Fruit fly (Drosophila melanogaster) whole organism, embryonic: ENCODE results near the gene amos.

Experiments used
- Atf6 ChIP-seq: fragments of 200-800 bp; sonication (Bioruptor generic); IDR thresholded peaks from 2 replicates; pipeline ENCODE4 v1.3.6; 2022; ENCODE audit warnings: missing biosample characterization, missing genetic modification characterization
- Blimp-1 ChIP-seq: fragments of 200-800 bp; sonication (Bioruptor generic); optimal IDR thresholded peaks from 3 replicates; lab custom pipeline; 2018; ENCODE audit warnings: missing biosample characterization, missing genetic modification characterization, mild to moderate bottlenecking, moderate library complexity, missing genetic modification reagents
- CG10267 ChIP-seq: fragments of 200-800 bp; sonication (Bioruptor generic); optimal IDR thresholded peaks from 2 replicates; lab custom pipeline; 2018; ENCODE audit warnings: missing biosample characterization, mild to moderate bottlenecking, missing genetic modification characterization, moderate library complexity
- CG11504 ChIP-seq: fragments of 200-800 bp; sonication (Bioruptor generic); optimal IDR thresholded peaks from 3 replicates; lab custom pipeline; 2019; ENCODE audit warnings: missing biosample characterization, mild to moderate bottlenecking, missing genetic modification characterization, moderate library complexity
- CG13424 ChIP-seq: fragments of 200-800 bp; sonication (Bioruptor generic); optimal IDR thresholded peaks from 2 replicates; lab custom pipeline; 2019; ENCODE audit warnings: missing biosample characterization, mild to moderate bottlenecking, missing genetic modification characterization, moderate library complexity
- CG13775 ChIP-seq: fragments of 200-800 bp; sonication (Bioruptor generic); optimal IDR thresholded peaks from 3 replicates; lab custom pipeline; 2017; ENCODE audit warnings: missing biosample characterization, mild to moderate bottlenecking, missing genetic modification characterization
- CG14050 ChIP-seq: fragments of 200-800 bp; sonication (Bioruptor generic); IDR thresholded peaks from 3 replicates; pipeline ENCODE4 v1.3.6; 2022; ENCODE audit warnings: missing biosample characterization, missing genetic modification characterization
- CG15514 ChIP-seq: fragments of 200-800 bp; sonication (Bioruptor generic); optimal IDR thresholded peaks from 3 replicates; lab custom pipeline; 2017; ENCODE audit warnings: missing biosample characterization, missing genetic modification characterization, mild to moderate bottlenecking, moderate library complexity, missing genetic modification reagents
- CG18599 ChIP-seq: fragments of 200-800 bp; sonication (Bioruptor generic); optimal IDR thresholded peaks from 3 replicates; lab custom pipeline; 2017; ENCODE audit warnings: missing biosample characterization, missing genetic modification characterization, mild to moderate bottlenecking, moderate library complexity, missing genetic modification reagents
- CG2199 ChIP-seq: fragments of 200-800 bp; sonication (Bioruptor generic); IDR thresholded peaks from 3 replicates; pipeline ENCODE4 v1.3.6; 2022; ENCODE audit warnings: missing biosample characterization, missing genetic modification characterization
- CG2678 ChIP-seq: fragments of 200-800 bp; sonication (Bioruptor generic); optimal IDR thresholded peaks from 3 replicates; lab custom pipeline; 2019; ENCODE audit warnings: missing biosample characterization, mild to moderate bottlenecking, missing genetic modification characterization, moderate library complexity
- CG2712 ChIP-seq: fragments of 200-800 bp; optimal IDR thresholded peaks from 3 replicates; lab custom pipeline; 2019; ENCODE audit warnings: missing biosample characterization, mild to moderate bottlenecking, missing genetic modification characterization, moderate library complexity
- CG34422 ChIP-seq: fragments of 200-800 bp; sonication (Bioruptor generic); IDR thresholded peaks from 3 replicates; pipeline ENCODE4 v1.3.6; 2022; ENCODE audit warnings: missing biosample characterization, missing genetic modification characterization
- CG4282 ChIP-seq: fragments of 200-800 bp; sonication (Bioruptor generic); optimal IDR thresholded peaks from 2 replicates; lab custom pipeline; 2016; ENCODE audit warnings: missing biosample characterization, missing genetic modification characterization
- CG4424 ChIP-seq: fragments of 200-800 bp; sonication (Bioruptor generic); optimal IDR thresholded peaks from 3 replicates; lab custom pipeline; 2016; ENCODE audit warnings: missing biosample characterization, missing genetic modification characterization
- CG4707 ChIP-seq: fragments of 200-800 bp; sonication (Bioruptor generic); optimal IDR thresholded peaks from 2 replicates; lab custom pipeline; 2018; ENCODE audit warnings: missing biosample characterization, mild to moderate bottlenecking, missing genetic modification characterization, moderate library complexity
- CG6683 ChIP-seq: fragments of 200-800 bp; sonication (Bioruptor generic); optimal IDR thresholded peaks from 2 replicates; lab custom pipeline; 2017; ENCODE audit warnings: missing biosample characterization, mild to moderate bottlenecking, missing genetic modification characterization, missing genetic modification reagents
- CG6813 ChIP-seq: fragments of 200-800 bp; sonication (Bioruptor generic); optimal IDR thresholded peaks from 2 replicates; lab custom pipeline; 2017; ENCODE audit warnings: missing biosample characterization, missing genetic modification characterization, mild to moderate bottlenecking, moderate library complexity, missing genetic modification reagents
- CG7839 ChIP-seq: fragments of 200-800 bp; sonication (Bioruptor generic); optimal IDR thresholded peaks from 3 replicates; lab custom pipeline; 2018; ENCODE audit warnings: missing biosample characterization, mild to moderate bottlenecking, missing genetic modification characterization, moderate library complexity
- CG8924 ChIP-seq: fragments of 200-800 bp; optimal IDR thresholded peaks from 3 replicates; lab custom pipeline; 2019; ENCODE audit warnings: missing biosample characterization, mild to moderate bottlenecking, missing genetic modification characterization, moderate library complexity
- CG8944 ChIP-seq: fragments of 200-800 bp; sonication (Bioruptor generic); optimal IDR thresholded peaks from 3 replicates; lab custom pipeline; 2016; ENCODE audit warnings: missing biosample characterization, missing genetic modification characterization
- CG9727 ChIP-seq: fragments of 200-800 bp; sonication (Bioruptor generic); optimal IDR thresholded peaks from 3 replicates; lab custom pipeline; 2017; ENCODE audit warnings: missing biosample characterization, mild to moderate bottlenecking, missing genetic modification characterization
- CG9817 ChIP-seq: fragments of 200-800 bp; sonication (Bioruptor generic); optimal IDR thresholded peaks from 2 replicates; lab custom pipeline; 2018; ENCODE audit warnings: missing biosample characterization, mild to moderate bottlenecking, missing genetic modification characterization, moderate library complexity
- CTCF ChIP-seq: fragments of 200-800 bp; sonication (Bioruptor generic); optimal IDR thresholded peaks from 2 replicates; lab custom pipeline; 2017; ENCODE audit warnings: missing biosample characterization, mild to moderate bottlenecking, missing genetic modification characterization, moderate library complexity
- CoRest ChIP-seq: fragments of 200-800 bp; sonication (Bioruptor generic); optimal IDR thresholded peaks from 3 replicates; lab custom pipeline; 2018; ENCODE audit warnings: missing biosample characterization, mild to moderate bottlenecking, missing genetic modification characterization, moderate library complexity
- Ets65A ChIP-seq: fragments of 200-800 bp; sonication (Bioruptor generic); peaks from one replicate; lab custom pipeline; 2016; ENCODE audit warnings: missing biosample characterization, missing genetic modification characterization
- HHEX ChIP-seq: fragments of 200-800 bp; sonication (Bioruptor generic); optimal IDR thresholded peaks from 3 replicates; lab custom pipeline; 2017; ENCODE audit warnings: missing biosample characterization, mild to moderate bottlenecking, missing genetic modification characterization, missing genetic modification reagents
- HLH3B ChIP-seq: fragments of 200-800 bp; sonication (Bioruptor generic); IDR thresholded peaks from 2 replicates; pipeline ENCODE4 v1.3.6; 2022; ENCODE audit warnings: missing biosample characterization, missing genetic modification characterization
- HmgZ ChIP-seq: fragments of 200-800 bp; sonication (Bioruptor generic); optimal IDR thresholded peaks from 2 replicates; lab custom pipeline; 2018; ENCODE audit warnings: missing biosample characterization, mild to moderate bottlenecking, missing genetic modification characterization
- Hmx ChIP-seq: fragments of 200-800 bp; sonication (Bioruptor generic); optimal IDR thresholded peaks from 2 replicates; lab custom pipeline; 2016; ENCODE audit warnings: missing biosample characterization, missing genetic modification characterization
- Oli ChIP-seq: fragments of 200-800 bp; sonication (Bioruptor generic); optimal IDR thresholded peaks from 2 replicates; lab custom pipeline; 2018; ENCODE audit warnings: missing biosample characterization, mild to moderate bottlenecking, missing genetic modification characterization, moderate library complexity
- Pdp1 ChIP-seq, 2 experiments: fragments of 200-800 bp; sonication (Bioruptor generic); optimal IDR thresholded peaks; 3 replicates each; lab custom pipeline; 2016; ENCODE audit warnings: missing biosample characterization in 2 of 2, missing genetic modification characterization in 2 of 2, mild to moderate bottlenecking in 1 of 2, moderate library complexity in 1 of 2
- Ptx1 ChIP-seq: fragments of 200-800 bp; sonication (Bioruptor generic); IDR thresholded peaks from 2 replicates; pipeline ENCODE4 v1.3.6; 2022; ENCODE audit warnings: missing biosample characterization, missing genetic modification characterization
- Sox100B ChIP-seq: fragments of 200-800 bp; sonication (Bioruptor generic); optimal IDR thresholded peaks from 3 replicates; lab custom pipeline; 2018; ENCODE audit warnings: missing biosample characterization, mild to moderate bottlenecking, missing genetic modification characterization
- bcd ChIP-seq: fragments of 200-800 bp; sonication (Bioruptor generic); optimal IDR thresholded peaks from 2 replicates; lab custom pipeline; 2017; ENCODE audit warnings: missing biosample characterization, mild to moderate bottlenecking, missing genetic modification characterization
- cwo ChIP-seq: fragments of 200-800 bp; sonication (Bioruptor generic); optimal IDR thresholded peaks from 3 replicates; lab custom pipeline; 2017; ENCODE audit warnings: missing biosample characterization, missing genetic modification characterization, mild to moderate bottlenecking, moderate library complexity, missing genetic modification reagents
- esg ChIP-seq: fragments of 200-800 bp; sonication (Bioruptor generic); conservative IDR thresholded peaks from 2 replicates; pipeline ENCODE4 v1.3.6; 2022; ENCODE audit warnings: missing biosample characterization, missing genetic modification characterization
- gem ChIP-seq: fragments of 200-800 bp; sonication (Bioruptor generic); optimal IDR thresholded peaks from 2 replicates; lab custom pipeline; 2019; ENCODE audit warnings: missing biosample characterization, mild to moderate bottlenecking, missing genetic modification characterization, moderate library complexity
- grau ChIP-seq: fragments of 200-800 bp; optimal IDR thresholded peaks from 3 replicates; lab custom pipeline; 2019; ENCODE audit warnings: missing biosample characterization, mild to moderate bottlenecking, missing genetic modification characterization, moderate library complexity
- ind ChIP-seq: fragments of 200-800 bp; sonication (Bioruptor generic); optimal IDR thresholded peaks from 3 replicates; lab custom pipeline; 2016; ENCODE audit warnings: missing biosample characterization, missing genetic modification characterization
- mam ChIP-seq: fragments of 200-800 bp; sonication (Bioruptor generic); optimal IDR thresholded peaks from 3 replicates; lab custom pipeline; 2016; ENCODE audit warnings: missing biosample characterization, missing genetic modification characterization
- pan ChIP-seq, 4 experiments: fragments of >200 bp in 3 of 4; fragments of 200-800 bp in 1 of 4; sonication (Bioruptor generic) in 1 of 4; optimal IDR thresholded peaks in 3 of 4; IDR thresholded peaks in 1 of 4; 2 replicates each; pipeline versions ENCODE4 v1.3.6 to Lab custom; 2017 to 2022; ENCODE audit warnings: missing biosample characterization in 2 of 4, missing genetic modification characterization in 2 of 4, mixed read lengths in 1 of 4
- scrt ChIP-seq: fragments of 200-800 bp; sonication (Bioruptor generic); optimal IDR thresholded peaks from 2 replicates; lab custom pipeline; 2018; ENCODE audit warnings: missing biosample characterization, mild to moderate bottlenecking, missing genetic modification characterization, moderate library complexity
- sens ChIP-seq: fragments of 200-800 bp; sonication (Bioruptor generic); peaks from one replicate; lab custom pipeline; 2016; ENCODE audit warnings: missing biosample characterization, missing genetic modification characterization
- so ChIP-seq: fragments of 200-800 bp; sonication (Bioruptor generic); IDR thresholded peaks from 3 replicates; pipeline ENCODE4 v1.3.6; 2022; ENCODE audit warnings: missing biosample characterization, missing genetic modification characterization
- sug ChIP-seq: fragments of 200-800 bp; optimal IDR thresholded peaks from 2 replicates; lab custom pipeline; 2019; ENCODE audit warnings: missing biosample characterization, mild to moderate bottlenecking, missing genetic modification characterization, moderate library complexity
- ttk ChIP-seq: fragments of 200-800 bp; sonication (Bioruptor generic); IDR thresholded peaks from 2 replicates; pipeline ENCODE4 v2.1.2; 2022; ENCODE audit warnings: missing biosample characterization, missing genetic modification characterization
- unc-4 ChIP-seq: fragments of 200-800 bp; sonication (Bioruptor generic); IDR thresholded peaks from 2 replicates; pipeline ENCODE4 v1.3.6; 2022; ENCODE audit warnings: missing biosample characterization, missing genetic modification characterization; ENCODE audit not compliant: partially characterized antibody
- vvl ChIP-seq: fragments of 200-800 bp; sonication (Bioruptor generic); IDR thresholded peaks from 2 replicates; pipeline ENCODE4 v1.3.6; 2022; ENCODE audit warnings: missing biosample characterization, missing genetic modification characterization

The amos gene

dm6 chr2L:18548753-18549152, 48.0 kb downstream of the amos start (continued):
- TF ChIP-seq esg (GFP tag; lab: Robert Waterston, UW) = peak; percentile 40
- peak; percentile 47 for TF ChIP-seq HLH3B (GFP tag; lab: Robert Waterston, UW)
- TF ChIP-seq CoRest (tag; lab: Kevin White, UChicago) = peak; percentile 36
- TF ChIP-seq CG14050 (GFP tag; lab: Robert Waterston, UW) = no peak
- TF ChIP-seq CTCF (GFP tag; lab: Kevin White, UChicago) = no peak
- peak; percentile 2 for TF ChIP-seq CG6813 (GFP tag; lab: Kevin White, UChicago)
- peak; percentile 5 for TF ChIP-seq scrt
- TF ChIP-seq CG4424 = peak; percentile 8
- peak; percentile 8 for TF ChIP-seq CG15514 (GFP tag; lab: Kevin White, UChicago)
- TF ChIP-seq CG9817 (tag; lab: Kevin White, UChicago) = peak; percentile 16
- peak; percentile 61 for TF ChIP-seq grau
- TF ChIP-seq CG8944 (GFP tag; lab: Kevin White, UChicago) = no peak
- peak; percentile 18 for TF ChIP-seq CG10267 (tag; lab: Kevin White, UChicago)
- 0 out of 2 replicates have a peak, but pooled peaks have one; percentile 10 for TF ChIP-seq ttk
- no peak for TF ChIP-seq Pdp1 (GFP tag; optimal IDR thresholded peaks at IDR 0.05; lab: Kevin White, UChicago)
- TF ChIP-seq vvl (GFP tag; lab: Robert Waterston, UW) = no peak
- TF ChIP-seq Oli (tag; lab: Kevin White, UChicago) = peak; percentile 18
- TF ChIP-seq CG2199 (GFP tag; lab: Robert Waterston, UW) = 0 out of 3 replicates have a peak, but pooled peaks have one; percentile 54
- peak; percentile 46 for TF ChIP-seq CG13424 (tag; lab: Kevin White, UChicago)
- TF ChIP-seq pan (optimal IDR thresholded peaks at IDR 0.05; lab: Kevin White, UChicago) = no peak
- TF ChIP-seq pan (GFP tag; optimal IDR thresholded peaks at IDR 0.05 in 1 of 2, IDR thresholded peaks at IDR 0.05 in 1 of 2) = peak in 1 of 2 experiments; percentile 66
- peak; percentile 65 for TF ChIP-seq Ets65A (GFP tag; lab: Kevin White, UChicago)
- peak; percentile 25 for TF ChIP-seq CG2712
- peak; percentile 32 for TF ChIP-seq CG8924 (tag; lab: Kevin White, UChicago)
- no peak for TF ChIP-seq CG4707 (GFP tag; lab: Kevin White, UChicago)
- peak; percentile 61 for TF ChIP-seq CG2678 (tag; lab: Kevin White, UChicago)
- no peak for TF ChIP-seq mam
- peak; percentile 62 for TF ChIP-seq Ptx1 (GFP tag; lab: Robert Waterston, UW)
- TF ChIP-seq CG6683 (GFP tag; lab: Kevin White, UChicago) = peak; percentile 1
- peak; percentile 52; the same call in 1 of the 3 replicates for TF ChIP-seq so (GFP tag; lab: Robert Waterston, UW)
- TF ChIP-seq CG9727 (GFP tag; lab: Kevin White, UChicago) = peak; percentile 41
- peak; percentile 44 for TF ChIP-seq CG11504 (tag; lab: Kevin White, UChicago)
- 0 out of 3 replicates have a peak, but pooled peaks have one; percentile 40 for TF ChIP-seq CG34422
- 0 out of 2 replicates have a peak, but pooled peaks have one; percentile 27 for TF ChIP-seq Atf6 (GFP tag; lab: Robert Waterston, UW)
- no peak for TF ChIP-seq CG4282 (GFP tag; lab: Kevin White, UChicago)
- peak; percentile 1 for TF ChIP-seq Blimp-1 (GFP tag; lab: Kevin White, UChicago)
- peak; percentile 0 for TF ChIP-seq HmgZ (tag; lab: Kevin White, UChicago)
- peak; percentile 29 for TF ChIP-seq sug (tag; lab: Kevin White, UChicago)
- TF ChIP-seq gem (tag; lab: Kevin White, UChicago) = peak; percentile 70
- peak; percentile 40 for TF ChIP-seq cwo (GFP tag; lab: Kevin White, UChicago)
- peak; percentile 68 for TF ChIP-seq sens (GFP tag; lab: Kevin White, UChicago)
- no peak for TF ChIP-seq unc-4 (GFP tag; lab: Robert Waterston, UW)
- TF ChIP-seq HHEX = peak; percentile 48
- peak; percentile 63 for TF ChIP-seq CG18599
- no peak for TF ChIP-seq Hmx (GFP tag; lab: Kevin White, UChicago)
- TF ChIP-seq Sox100B = peak; percentile 16
- no peak for TF ChIP-seq CG13775 (GFP tag; lab: Kevin White, UChicago)
- peak; percentile 61 for TF ChIP-seq CG7839 (tag; lab: Kevin White, UChicago)
- peak; percentile 18 for TF ChIP-seq bcd (GFP tag; lab: Kevin White, UChicago)
- TF ChIP-seq ind (GFP tag; lab: Kevin White, UChicago) = peak; percentile 20
